Fruit fly (Drosophila melanogaster): ENCODE measurements around the gene CG34428.

Gene CG34428

DNA sequence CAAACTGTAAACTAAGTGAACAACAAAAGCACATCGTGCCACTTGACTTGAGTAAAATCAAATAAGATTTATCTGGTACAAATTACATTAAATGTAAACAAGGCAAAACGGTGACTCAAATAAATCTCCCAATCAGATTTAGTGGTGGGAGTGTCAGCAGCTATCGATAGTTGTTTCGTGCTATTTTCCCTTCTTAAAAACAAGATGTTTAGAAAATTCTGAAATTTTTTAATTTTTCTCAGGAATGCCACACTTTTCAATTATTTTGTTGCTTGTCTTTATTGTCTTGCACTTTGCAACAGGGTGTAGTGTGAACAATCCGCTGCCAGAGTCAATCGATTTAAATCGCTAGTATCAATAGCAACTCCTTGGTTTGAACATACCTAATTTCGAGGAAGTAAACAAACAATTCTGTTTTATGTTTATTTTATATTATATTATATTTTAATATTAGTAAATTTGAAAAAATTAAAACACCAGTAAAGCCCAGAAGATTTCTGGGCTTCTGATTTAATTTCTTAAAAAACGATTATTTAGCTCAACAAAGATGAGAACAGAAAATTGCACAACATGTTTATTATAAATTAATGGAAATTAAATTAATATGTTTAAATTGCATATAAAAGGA is 46.2 kb upstream of the CG34428 start, which contains the start of gene MICAL-like (continued):
- TF ChIP-seq Elba2 (GFP tag; optimal IDR thresholded peaks at IDR 0.05), result no peak
- peak; percentile 4; the same call in 1 of the 3 replicates for TF ChIP-seq CG11456 (GFP tag; IDR thresholded peaks at IDR 0.05)
- TF ChIP-seq gsb-n (tag; optimal IDR thresholded peaks at IDR 0.05), result no peak
- no peak for TF ChIP-seq nerfin-1 (tag; optimal IDR thresholded peaks at IDR 0.05)
- no peak for TF ChIP-seq dysf (GFP tag; IDR thresholded peaks at IDR 0.05)
- TF ChIP-seq btn (GFP tag; optimal IDR thresholded peaks at IDR 0.05), result no peak
- peak; percentile 97 for TF ChIP-seq Doc3 (GFP tag; IDR thresholded peaks at IDR 0.05; ENCODE audit: partially characterized antibody)
- no peak for TF ChIP-seq CG12391 (tag; optimal IDR thresholded peaks at IDR 0.05)
- TF ChIP-seq chinmo (GFP tag; IDR thresholded peaks at IDR 0.05; ENCODE audit: partially characterized antibody), result peak; percentile 80; the same call in 2 of the 4 replicates
- peak; percentile 13 for TF ChIP-seq CG5245 (GFP tag; optimal IDR thresholded peaks at IDR 0.05)
- no peak for TF ChIP-seq CG31224 (GFP tag; IDR thresholded peaks at IDR 0.05)
- no peak for TF ChIP-seq salm (tag; optimal IDR thresholded peaks at IDR 0.05)
- TF ChIP-seq fd96Cb (tag; optimal IDR thresholded peaks at IDR 0.05), result no peak
- no peak for TF ChIP-seq CG5953 (GFP tag; IDR thresholded peaks at IDR 0.05)
- no peak for TF ChIP-seq jing (GFP tag; optimal IDR thresholded peaks at IDR 0.05)
- TF ChIP-seq az2 (GFP tag; optimal IDR thresholded peaks at IDR 0.05), result no peak
- no peak for TF ChIP-seq CG18262 (tag; optimal IDR thresholded peaks at IDR 0.05)
- no peak for TF ChIP-seq CG10979 (tag; optimal IDR thresholded peaks at IDR 0.05)
- no peak for TF ChIP-seq Six4 (GFP tag; optimal IDR thresholded peaks at IDR 0.05)
- no peak for TF ChIP-seq twi (tag; optimal IDR thresholded peaks at IDR 0.05)
- peak; percentile 75 for TF ChIP-seq BEAF-32 (GFP tag; optimal IDR thresholded peaks at IDR 0.05)
- no peak for TF ChIP-seq oc (tag; optimal IDR thresholded peaks at IDR 0.05)
- no peak for TF ChIP-seq h (optimal IDR thresholded peaks at IDR 0.05)
- no peak for TF ChIP-seq org-1 (GFP tag; optimal IDR thresholded peaks at IDR 0.05)
- peak; percentile 33 for TF ChIP-seq CG2120 (GFP tag; optimal IDR thresholded peaks at IDR 0.05)
- no peak for TF ChIP-seq Lim3 (GFP tag; IDR thresholded peaks at IDR 0.05)
- no peak for TF ChIP-seq CG4424 (GFP tag; optimal IDR thresholded peaks at IDR 0.05)
- no peak for TF ChIP-seq fu2 (GFP tag; optimal IDR thresholded peaks at IDR 0.05)
- TF ChIP-seq ssp (GFP tag; IDR thresholded peaks at IDR 0.05), result peak; percentile 61
- TF ChIP-seq PHDP (tag; optimal IDR thresholded peaks at IDR 0.05), result no peak
- no peak for TF ChIP-seq lola (GFP tag; optimal IDR thresholded peaks at IDR 0.05)
- no peak for TF ChIP-seq CG16863 (GFP tag; optimal IDR thresholded peaks at IDR 0.05)
- peak; percentile 88 for TF ChIP-seq Sry-δ (GFP tag; optimal IDR thresholded peaks at IDR 0.05)
- no peak for TF ChIP-seq CG12659 (GFP tag; optimal IDR thresholded peaks at IDR 0.05)
- TF ChIP-seq NFAT (GFP tag; IDR thresholded peaks at IDR 0.05), result peak; percentile 50; the same call in 1 of the 2 replicates
- TF ChIP-seq CG3995 (GFP tag; optimal IDR thresholded peaks at IDR 0.05), result peak; percentile 89
- peak; percentile 77 for TF ChIP-seq CG14860 (GFP tag; IDR thresholded peaks at IDR 0.05; ENCODE audit: partially characterized antibody)
- TF ChIP-seq Blimp-1 (GFP tag; optimal IDR thresholded peaks at IDR 0.05), result no peak
- no peak for TF ChIP-seq Mad (GFP tag; optimal IDR thresholded peaks at IDR 0.05)
- no peak for TF ChIP-seq GATAe (GFP tag; conservative IDR thresholded peaks at IDR 0.05)
- no peak for TF ChIP-seq CG8089 (GFP tag; optimal IDR thresholded peaks at IDR 0.05)
- TF ChIP-seq Jarid2 (GFP tag; optimal IDR thresholded peaks at IDR 0.05), result no peak
- TF ChIP-seq CG2202 (tag; optimal IDR thresholded peaks at IDR 0.05), result no peak
- TF ChIP-seq CG10462 (GFP tag; optimal IDR thresholded peaks at IDR 0.05), result no peak
- TF ChIP-seq Bteb2 (GFP tag; optimal IDR thresholded peaks at IDR 0.05), result peak; percentile 17
- peak; percentile 47 for TF ChIP-seq Antp (GFP tag; optimal IDR thresholded peaks at IDR 0.05)
- TF ChIP-seq chn (GFP tag; optimal IDR thresholded peaks at IDR 0.05), result peak; percentile 5
- TF ChIP-seq Atf3 (GFP tag; optimal IDR thresholded peaks at IDR 0.05), result peak; percentile 18
- no peak for TF ChIP-seq dm (GFP tag; optimal IDR thresholded peaks at IDR 0.05)
- TF ChIP-seq Hey (tag; optimal IDR thresholded peaks at IDR 0.05), result no peak
- peak; percentile 89 for TF ChIP-seq CG13287 (GFP tag; IDR thresholded peaks at IDR 0.05; ENCODE audit: partially characterized antibody)

Measured in whole organism, embryonic.